Fruit fly (Drosophila melanogaster) S2 (cell line): ENCODE results near the gene HDAC4.

Source experiments
- CG8478 ChIP-seq: fragments of >200 bp; optimal IDR thresholded peaks from 2 replicates; lab custom pipeline; 2018
- CTCF ChIP-seq, 2 experiments: fragments of >200 bp; optimal IDR thresholded peaks; 2 replicates each; lab custom pipeline; 2018

dm6 chrX:13278468-13278982, 6.9 kb downstream of the HDAC4 start:
- TF ChIP-seq CTCF (optimal IDR thresholded peaks at IDR 0.05; lab: Kevin White, UChicago) (no peak), CG8478 (no peak)
